Worm (Caenorhabditis elegans) whole organism, young adult: ENCODE data around the gene glt-1.
A peak's percentile ranks its signal among the peaks of the same experiment; 100 is the strongest.

ENCODE experiments used
- B0336.3 ChIP-seq: fragments of 200-800 bp; sonication (Bioruptor generic); IDR thresholded peaks from 2 replicates; pipeline ENCODE4 v1.3.6; 2022; ENCODE audit warnings: missing genetic modification characterization, missing compliant biosample characterization
- C06A6.2 ChIP-seq: fragments of 200-800 bp; sonication (Bioruptor generic); conservative IDR thresholded peaks from 2 replicates; pipeline ENCODE4 v1.3.6; 2022; ENCODE audit warnings: missing genetic modification characterization, missing compliant biosample characterization
- F10E7.11 ChIP-seq: sonication (generic microtip); optimal IDR thresholded peaks from 2 replicates; lab custom pipeline; 2017; ENCODE audit warnings: mild to moderate bottlenecking, missing genetic modification characterization, moderate library complexity, missing compliant biosample characterization
- F23B12.7 ChIP-seq: sonication (generic microtip); optimal IDR thresholded peaks from 2 replicates; lab custom pipeline; 2017; ENCODE audit warnings: missing genetic modification characterization, mild to moderate bottlenecking, missing compliant biosample characterization, antibody characterized with exemption, moderate library complexity; ENCODE audit not compliant: insufficient read depth
- F55B11.4 ChIP-seq: sonication (generic microtip); optimal IDR thresholded peaks from 2 replicates; lab custom pipeline; 2016; ENCODE audit warnings: missing compliant biosample characterization, missing genetic modification characterization, borderline replicate concordance; ENCODE audit not compliant: insufficient read depth
- T26A5.8 ChIP-seq: sonication (generic microtip); optimal IDR thresholded peaks from 2 replicates; lab custom pipeline; 2016; ENCODE audit warnings: missing genetic modification characterization, missing compliant biosample characterization
- Y95B8A.8 ChIP-seq: fragments of 200-800 bp; sonication (Bioruptor generic); IDR thresholded peaks from 2 replicates; pipeline ENCODE4 v1.3.6; 2022; ENCODE audit warnings: missing genetic modification reagents, missing genetic modification characterization, missing compliant biosample characterization
- ZK185.1 ChIP-seq: sonication (generic microtip); optimal IDR thresholded peaks from 2 replicates; lab custom pipeline; 2016; ENCODE audit warnings: mild to moderate bottlenecking, missing genetic modification characterization, missing compliant biosample characterization; ENCODE audit not compliant: poor library complexity, severe bottlenecking
- atf-7 ChIP-seq: sonication (generic microtip); optimal IDR thresholded peaks from 2 replicates; lab custom pipeline; 2017; ENCODE audit warnings: mild to moderate bottlenecking, missing genetic modification characterization, missing compliant biosample characterization
- attf-5 ChIP-seq: fragments of 200-800 bp; sonication (Bioruptor generic); optimal IDR thresholded peaks from 2 replicates; lab custom pipeline; 2018; ENCODE audit warnings: mild to moderate bottlenecking, missing genetic modification characterization, missing compliant biosample characterization
- attf-6 ChIP-seq: fragments of 200-800 bp; sonication (Bioruptor generic); IDR thresholded peaks from 2 replicates; pipeline ENCODE4 v1.3.6; 2022; ENCODE audit warnings: missing genetic modification reagents, missing genetic modification characterization, missing compliant biosample characterization
- cebp-1 ChIP-seq, 2 experiments: fragments of 200-800 bp in 1 of 2; sonication (Bioruptor generic) in 1 of 2; sonication (generic microtip) in 1 of 2; IDR thresholded peaks in 1 of 2; optimal IDR thresholded peaks in 1 of 2; 2 replicates each; pipeline versions ENCODE4 v1.3.6 to Lab custom; 2017 to 2022; ENCODE audit warnings: missing compliant biosample characterization in 2 of 2, missing genetic modification characterization in 2 of 2, mild to moderate bottlenecking in 1 of 2, missing genetic modification reagents in 1 of 2, moderate library complexity in 1 of 2
- cebp-2 ChIP-seq: fragments of 200-800 bp; sonication (Bioruptor generic); IDR thresholded peaks from 2 replicates; pipeline ENCODE4 v1.3.6; 2022; ENCODE audit warnings: missing genetic modification characterization, missing compliant biosample characterization
- ceh-40 ChIP-seq: fragments of 200-800 bp; sonication (Bioruptor generic); IDR thresholded peaks from 2 replicates; pipeline ENCODE4 v1.3.6; 2022; ENCODE audit warnings: missing genetic modification characterization, missing compliant biosample characterization
- ceh-58 ChIP-seq: fragments of 200-800 bp; sonication (Bioruptor generic); IDR thresholded peaks from 2 replicates; pipeline ENCODE4 v1.3.6; 2022; ENCODE audit warnings: missing genetic modification characterization, missing compliant biosample characterization
- ceh-79 ChIP-seq: sonication (generic microtip); optimal IDR thresholded peaks from 2 replicates; lab custom pipeline; 2017; ENCODE audit warnings: mild to moderate bottlenecking, missing genetic modification characterization, missing compliant biosample characterization
- die-1 ChIP-seq: sonication (generic microtip); optimal IDR thresholded peaks from 2 replicates; lab custom pipeline; 2016; ENCODE audit warnings: missing genotype, mild to moderate bottlenecking, missing genetic modification characterization, missing compliant biosample characterization
- efl-1 ChIP-seq: fragments of 150-350 bp; optimal IDR thresholded peaks from 2 replicates; lab custom pipeline; 2014; ENCODE audit warnings: missing biosample characterization, missing genetic modification reagents, missing genetic modification characterization
- egl-18 ChIP-seq: fragments of 200-800 bp; sonication (Bioruptor generic); IDR thresholded peaks from 2 replicates; pipeline ENCODE4 v1.3.6; 2022; ENCODE audit warnings: missing genetic modification reagents, missing genetic modification characterization, missing compliant biosample characterization
- egl-44 ChIP-seq: fragments of 200-800 bp; sonication (Bioruptor generic); IDR thresholded peaks from 2 replicates; pipeline ENCODE4 v1.3.6; 2022; ENCODE audit warnings: missing genetic modification reagents, missing genetic modification characterization, missing compliant biosample characterization
- hlh-12 ChIP-seq: sonication (generic microtip); optimal IDR thresholded peaks from 2 replicates; lab custom pipeline; 2016; ENCODE audit warnings: missing genetic modification characterization, missing compliant biosample characterization
- hmg-20 ChIP-seq: fragments of 200-800 bp; sonication (Bioruptor generic); IDR thresholded peaks from 2 replicates; pipeline ENCODE4 v1.3.6; 2022; ENCODE audit warnings: missing genetic modification reagents, missing genetic modification characterization, missing compliant biosample characterization
- lin-35 ChIP-seq, 3 experiments: fragments of 150-350 bp in 2 of 3; sonication (generic microtip) in 1 of 3; optimal IDR thresholded peaks; 2 replicates each; lab custom pipeline; 2014 to 2018; ENCODE audit warnings: missing biosample characterization in 3 of 3, missing genetic modification characterization in 3 of 3, missing genetic modification reagents in 3 of 3
- lin-40 ChIP-seq: sonication (generic microtip); optimal IDR thresholded peaks from 2 replicates; lab custom pipeline; 2016; ENCODE audit warnings: missing genetic modification characterization, mild to moderate bottlenecking, missing compliant biosample characterization, missing genotype, missing genetic modification reagents
- lir-1 ChIP-seq: fragments of 200-800 bp; sonication (Bioruptor generic); conservative IDR thresholded peaks from 2 replicates; pipeline ENCODE4 v1.3.6; 2022; ENCODE audit warnings: missing genetic modification reagents, missing genetic modification characterization, missing compliant biosample characterization
- madf-10 ChIP-seq: sonication (generic microtip); optimal IDR thresholded peaks from 2 replicates; lab custom pipeline; 2016; ENCODE audit warnings: mild to moderate bottlenecking, missing genetic modification characterization, missing compliant biosample characterization
- madf-3 ChIP-seq: fragments of 200-800 bp; sonication (Bioruptor generic); IDR thresholded peaks from 2 replicates; pipeline ENCODE4 v1.3.6; 2022; ENCODE audit warnings: missing genetic modification reagents, missing genetic modification characterization, missing compliant biosample characterization
- madf-6 ChIP-seq: fragments of 200-800 bp; sonication (Bioruptor generic); IDR thresholded peaks from 2 replicates; pipeline ENCODE4 v1.3.6; 2022; ENCODE audit warnings: missing genetic modification reagents, missing genetic modification characterization, missing compliant biosample characterization
- nhr-120 ChIP-seq: fragments of 200-800 bp; sonication (Bioruptor generic); IDR thresholded peaks from 2 replicates; pipeline ENCODE4 v1.3.6; 2022; ENCODE audit warnings: missing genetic modification characterization, missing compliant biosample characterization
- nhr-27 ChIP-seq: fragments of 200-800 bp; sonication (Bioruptor generic); optimal IDR thresholded peaks from 2 replicates; lab custom pipeline; 2018; ENCODE audit warnings: mild to moderate bottlenecking, missing genetic modification characterization, moderate library complexity, missing compliant biosample characterization
- nhr-80 ChIP-seq: sonication (generic microtip); optimal IDR thresholded peaks from 2 replicates; lab custom pipeline; 2016; ENCODE audit warnings: missing genetic modification characterization, missing compliant biosample characterization
- nhr-90 ChIP-seq: sonication (generic microtip); optimal IDR thresholded peaks from 2 replicates; lab custom pipeline; 2016; ENCODE audit warnings: missing genotype, mild to moderate bottlenecking, missing genetic modification characterization, missing compliant biosample characterization
- pbrm-1 ChIP-seq: fragments of 200-800 bp; sonication (Bioruptor generic); IDR thresholded peaks from 2 replicates; pipeline ENCODE4 v1.3.6; 2022; ENCODE audit warnings: missing genetic modification reagents, missing genetic modification characterization, missing compliant biosample characterization
- pha-4 ChIP-seq: fragments of 150-350 bp; sonication (generic microtip); optimal IDR thresholded peaks from 2 replicates; lab custom pipeline; 2014; ENCODE audit warnings: missing biosample characterization, missing genetic modification reagents, missing genetic modification characterization
- snpc-1.3 ChIP-seq: sonication (generic microtip); optimal IDR thresholded peaks from 2 replicates; lab custom pipeline; 2017; ENCODE audit warnings: missing genetic modification characterization, mild to moderate bottlenecking, missing compliant biosample characterization, antibody characterized with exemption, moderate library complexity, missing genotype, missing genetic modification reagents; ENCODE audit not compliant: insufficient read depth
- snpc-4 ChIP-seq, 5 experiments: fragments of 150-350 bp in 1 of 5; sonication (generic microtip) in 4 of 5; optimal IDR thresholded peaks; 2 replicates each; lab custom pipeline; 2014 to 2018; ENCODE audit warnings: missing genetic modification characterization in 5 of 5, missing biosample characterization in 3 of 5, antibody characterized with exemption in 2 of 5, mild to moderate bottlenecking in 2 of 5, missing compliant biosample characterization in 2 of 5, missing genotype in 2 of 5, moderate library complexity in 2 of 5, missing genetic modification reagents in 1 of 5
- tbx-9 ChIP-seq: sonication (generic microtip); optimal IDR thresholded peaks from 2 replicates; lab custom pipeline; 2016; ENCODE audit warnings: borderline replicate concordance, missing genetic modification characterization, inconsistent platforms, missing compliant biosample characterization
- tlf-1 ChIP-seq: fragments of 200-800 bp; sonication (Bioruptor generic); optimal IDR thresholded peaks from 2 replicates; lab custom pipeline; 2018; ENCODE audit warnings: mild to moderate bottlenecking, missing genetic modification characterization, missing compliant biosample characterization

Gene glt-1

ce11 chrX:3472226-3472625, 23.6 kb upstream of the glt-1 start (continued):
- no peak for TF ChIP-seq die-1 (tag; lab: Kevin White, UChicago)
- no peak for TF ChIP-seq T26A5.8 (tag; lab: Kevin White, UChicago)
- no peak for TF ChIP-seq lin-40 (tag; lab: Kevin White, UChicago)
- no peak for TF ChIP-seq nhr-120 (GFP tag; lab: Robert Waterston, UW)
- TF ChIP-seq efl-1 (GFP tag; lab: Kevin White, UChicago) = no peak
- no peak for TF ChIP-seq attf-6 (GFP tag; lab: Robert Waterston, UW)
- no peak for TF ChIP-seq F55B11.4 (tag; lab: Kevin White, UChicago)
- TF ChIP-seq ceh-40 (GFP tag; lab: Robert Waterston, UW) = no peak
- no peak for TF ChIP-seq hlh-12
- no peak for TF ChIP-seq lir-1 (GFP tag; lab: Robert Waterston, UW)
- no peak for TF ChIP-seq F10E7.11 (tag; lab: Kevin White, UChicago)
- TF ChIP-seq hmg-20 = 0 out of 2 replicates have a peak, but pooled peaks have one; percentile 22
- TF ChIP-seq, all 124 proteins: peak for 9

- TF ChIP-seq cebp-1 (GFP tag; IDR thresholded peaks at IDR 0.05; lab: Robert Waterston, UW) = peak; percentile 80; the same call in 1 of the 2 replicates
- no peak for TF ChIP-seq cebp-1 (tag; optimal IDR thresholded peaks at IDR 0.05; lab: Kevin White, UChicago)
- TF ChIP-seq egl-44 = no peak
- no peak for TF ChIP-seq ceh-79 (tag; lab: Kevin White, UChicago)
- TF ChIP-seq nhr-27 (tag; lab: Kevin White, UChicago) = no peak
- no peak for TF ChIP-seq snpc-4 (GFP tag; optimal IDR thresholded peaks at IDR 0.05; lab: Kevin White, UChicago)
- TF ChIP-seq snpc-4 (tag; optimal IDR thresholded peaks at IDR 0.05; lab: Kevin White, UChicago) = no peak
- TF ChIP-seq nhr-80 (tag; lab: Kevin White, UChicago) = peak; percentile 53
These were observed 22.0 kb upstream of the glt-1 start for ce11 chrX:3473793-3474192.

- no peak for TF ChIP-seq pbrm-1 (GFP tag; lab: Robert Waterston, UW)
- TF ChIP-seq cebp-2 (GFP tag; lab: Robert Waterston, UW) = no peak
These were observed 15.9 kb upstream of the glt-1 start, which contains the start of gene wrt-6 for ce11 chrX:3479950-3480349. Gene wrt-6, plus strand, starts transcription at chrX:3480250.

- no peak for TF ChIP-seq ceh-58 (GFP tag; lab: Robert Waterston, UW)
- no peak for TF ChIP-seq madf-3
- TF ChIP-seq pha-4 (tag; lab: Kevin White, UChicago) = no peak
- TF ChIP-seq B0336.3 (GFP tag; lab: Robert Waterston, UW) = no peak
- no peak for TF ChIP-seq lin-35 (GFP tag; optimal IDR thresholded peaks at IDR 0.05; lab: Kevin White, UChicago)
- TF ChIP-seq snpc-1.3 = no peak
- no peak for TF ChIP-seq madf-6 (GFP tag; lab: Robert Waterston, UW)
- no peak for TF ChIP-seq C06A6.2 (GFP tag; lab: Robert Waterston, UW)
- TF ChIP-seq nhr-90 (tag; lab: Kevin White, UChicago) = no peak
- no peak for TF ChIP-seq attf-5 (GFP tag; lab: Kevin White, UChicago)
- no peak for TF ChIP-seq egl-18 (GFP tag; lab: Robert Waterston, UW)
- no peak for TF ChIP-seq ZK185.1 (tag; lab: Kevin White, UChicago)
- TF ChIP-seq tlf-1 (GFP tag; lab: Kevin White, UChicago) = no peak
- no peak for TF ChIP-seq Y95B8A.8 (GFP tag; lab: Robert Waterston, UW)
- no peak for TF ChIP-seq tbx-9 (tag; lab: Kevin White, UChicago)
- TF ChIP-seq F23B12.7 (tag; lab: Kevin White, UChicago) = no peak
- TF ChIP-seq atf-7 = no peak
- no peak for TF ChIP-seq nhr-80 (tag; lab: Kevin White, UChicago)
- no peak for TF ChIP-seq madf-10 (tag; lab: Kevin White, UChicago)
- TF ChIP-seq, all 124 proteins: peak for 0
These were observed 7.6 kb upstream of the glt-1 start for ce11 chrX:3488074-3488688.
